Worm (Caenorhabditis elegans): ENCODE data around the gene nhr-34.

ce11 chrIV:9618836-9619235 lies 56.6 kb downstream of the nhr-34 start:
- TF ChIP-seq F49E8.2 (tag; optimal IDR thresholded peaks at IDR 0.05; ENCODE audit: insufficient read depth) (no peak), snpc-4 (GFP tag; optimal IDR thresholded peaks at IDR 0.05) (no peak), snpc-4 (tag; optimal IDR thresholded peaks at IDR 0.05) (no peak), pha-4 (tag; optimal IDR thresholded peaks at IDR 0.05) (no peak), nhr-27 (tag; optimal IDR thresholded peaks at IDR 0.05) (no peak), ceh-91 (GFP tag; IDR thresholded peaks at IDR 0.05) (no peak), madf-3 (GFP tag; IDR thresholded peaks at IDR 0.05) (no peak), rpc-1 (optimal IDR thresholded peaks at IDR 0.05) (no peak), rpc-1 (tag; optimal IDR thresholded peaks at IDR 0.05) (no peak), madf-10 (tag; optimal IDR thresholded peaks at IDR 0.05) (no peak), F33H1.4 (GFP tag; IDR thresholded peaks at IDR 0.05) (no peak), nhr-90 (tag; optimal IDR thresholded peaks at IDR 0.05) (no peak), mcd-1 (GFP tag; IDR thresholded peaks at IDR 0.05) (no peak)

Data from whole organism, young adult.